Worm (Caenorhabditis elegans): ENCODE data around the gene F28E10.1.

DNA sequence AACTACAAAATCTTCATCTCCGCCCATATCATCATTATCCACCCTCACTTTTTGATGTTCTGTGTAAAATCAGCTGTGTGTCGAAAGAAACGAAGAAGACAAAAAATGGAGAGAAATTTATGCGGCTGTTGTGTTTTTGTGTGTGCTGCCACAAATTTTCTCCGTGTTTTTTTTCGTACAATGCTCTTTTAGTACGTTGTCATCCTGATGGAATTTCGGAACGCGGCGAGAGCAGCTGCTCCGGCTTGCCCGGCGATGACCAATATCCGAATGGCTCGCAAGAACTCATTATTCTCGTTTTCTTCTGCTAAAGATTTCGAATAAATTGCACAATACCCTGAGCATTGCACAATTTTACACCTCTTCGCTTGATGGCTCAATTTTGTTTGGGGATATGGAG, 70.7 kb downstream of the F28E10.1 start:
- no peak for TF ChIP-seq lag-1 (GFP tag; IDR thresholded peaks at IDR 0.05)
- TF ChIP-seq C06A6.2 (GFP tag; conservative IDR thresholded peaks at IDR 0.05), result no peak
- no peak for TF ChIP-seq B0261.1 (tag; optimal IDR thresholded peaks at IDR 0.05)
- no peak for TF ChIP-seq Y95B8A.8 (GFP tag; IDR thresholded peaks at IDR 0.05)
- no peak for TF ChIP-seq D2030.7 (GFP tag; IDR thresholded peaks at IDR 0.05)
- no peak for TF ChIP-seq lin-26 (GFP tag; IDR thresholded peaks at IDR 0.05)

All from whole organism, young adult.